Worm (Caenorhabditis elegans) whole organism, L2 larva: ENCODE data around the gene str-135.

Experiments
- F13H6.1 ChIP-seq: sonication (generic microtip); optimal IDR thresholded peaks from 2 replicates; lab custom pipeline; 2016; ENCODE audit warnings: missing genetic modification characterization, missing compliant biosample characterization
- R02D3.7 ChIP-seq: fragments of 150-350 bp; optimal IDR thresholded peaks from 2 replicates; lab custom pipeline; 2014; ENCODE audit warnings: missing biosample characterization, missing genetic modification characterization
- lin-39 ChIP-seq: fragments of 150-350 bp; optimal IDR thresholded peaks from 2 replicates; lab custom pipeline; 2014; ENCODE audit warnings: missing biosample characterization, missing genetic modification reagents, missing genetic modification characterization
- mab-5 ChIP-seq: fragments of 150-350 bp; optimal IDR thresholded peaks from 2 replicates; lab custom pipeline; 2014; ENCODE audit warnings: missing biosample characterization, missing genetic modification characterization
- nhr-77 ChIP-seq: fragments of 150-350 bp; optimal IDR thresholded peaks from 2 replicates; lab custom pipeline; 2014; ENCODE audit warnings: missing biosample characterization, missing genetic modification characterization
- peb-1 ChIP-seq: fragments of 150-350 bp; optimal IDR thresholded peaks from 2 replicates; lab custom pipeline; 2014; ENCODE audit warnings: missing biosample characterization, missing genetic modification characterization
- skn-1 ChIP-seq: sonication (generic microtip); optimal IDR thresholded peaks from 2 replicates; lab custom pipeline; 2017; ENCODE audit warnings: missing biosample characterization, missing genetic modification characterization
- unc-39 ChIP-seq: fragments of 150-350 bp; optimal IDR thresholded peaks from 2 replicates; lab custom pipeline; 2014; ENCODE audit warnings: missing biosample characterization, missing genetic modification characterization
- unc-62 ChIP-seq: fragments of 150-350 bp; optimal IDR thresholded peaks from 2 replicates; lab custom pipeline; 2014; ENCODE audit warnings: missing biosample characterization, missing genetic modification reagents, missing genetic modification characterization
- zag-1 ChIP-seq: fragments of 150-350 bp; optimal IDR thresholded peaks from 2 replicates; lab custom pipeline; 2014; ENCODE audit warnings: missing biosample characterization, missing genetic modification characterization

- TF ChIP-seq skn-1 (no peak), unc-39 (tag; lab: Kevin White, UChicago) (no peak), mab-5 (tag; lab: Kevin White, UChicago) (peak; percentile 33), peb-1 (tag; lab: Kevin White, UChicago) (no peak), R02D3.7 (tag; lab: Kevin White, UChicago) (no peak), F13H6.1 (no peak), zag-1 (tag; lab: Kevin White, UChicago) (no peak), nhr-77 (tag; lab: Kevin White, UChicago) (no peak), lin-39 (tag; lab: Kevin White, UChicago) (no peak), unc-62 (GFP tag; lab: Kevin White, UChicago) (no peak)
Measured at ce11 chrV:8252532-8252931, 28.1 kb downstream of the str-135 start.
